Worm (Caenorhabditis elegans) whole organism, late embryonic: Measurements from ENCODE around the gene srz-56.
A peak's percentile ranks its signal among the peaks of the same experiment; 100 is the strongest.

ENCODE experiments used
- F13H6.1 ChIP-seq: sonication (generic microtip); optimal IDR thresholded peaks from 2 replicates; lab custom pipeline; 2016; ENCODE audit warnings: missing genetic modification characterization, missing compliant biosample characterization
- Y22D7AL.16 ChIP-seq: sonication (generic microtip); optimal IDR thresholded peaks from 2 replicates; lab custom pipeline; 2016; ENCODE audit warnings: missing genetic modification characterization, missing compliant biosample characterization
- ceh-2 ChIP-seq: sonication (generic microtip); optimal IDR thresholded peaks from 2 replicates; lab custom pipeline; 2016; ENCODE audit warnings: missing genotype, missing genetic modification characterization, missing compliant biosample characterization
- ceh-31 ChIP-seq: sonication (generic microtip); optimal IDR thresholded peaks from 2 replicates; lab custom pipeline; 2016; ENCODE audit warnings: missing genetic modification characterization, missing compliant biosample characterization
- ceh-34 ChIP-seq: sonication (generic microtip); optimal IDR thresholded peaks from 2 replicates; lab custom pipeline; 2016; ENCODE audit warnings: mild to moderate bottlenecking, missing genetic modification characterization, missing compliant biosample characterization
- ceh-48 ChIP-seq: sonication (generic microtip); optimal IDR thresholded peaks from 2 replicates; lab custom pipeline; 2016; ENCODE audit warnings: missing genetic modification characterization, inconsistent platforms, missing compliant biosample characterization
- ceh-6 ChIP-seq: fragments of 200-800 bp; sonication (Bioruptor generic); optimal IDR thresholded peaks from 2 replicates; lab custom pipeline; 2018; ENCODE audit warnings: mild to moderate bottlenecking, missing genetic modification characterization, missing compliant biosample characterization
- che-1 ChIP-seq: sonication (generic microtip); optimal IDR thresholded peaks from 2 replicates; lab custom pipeline; 2016; ENCODE audit warnings: mild to moderate bottlenecking, missing genetic modification characterization, missing compliant biosample characterization
- dmd-4 ChIP-seq: sonication (generic microtip); optimal IDR thresholded peaks from 2 replicates; lab custom pipeline; 2016; ENCODE audit warnings: borderline replicate concordance, missing genetic modification characterization, missing compliant biosample characterization
- elt-4 ChIP-seq: sonication (generic microtip); optimal IDR thresholded peaks from 2 replicates; lab custom pipeline; 2016; ENCODE audit warnings: missing genetic modification characterization, missing compliant biosample characterization
- ets-4 ChIP-seq: sonication (generic microtip); optimal IDR thresholded peaks from 2 replicates; lab custom pipeline; 2016; ENCODE audit warnings: missing genetic modification characterization, missing compliant biosample characterization
- fkh-6 ChIP-seq: sonication (generic microtip); optimal IDR thresholded peaks from 2 replicates; lab custom pipeline; 2016; ENCODE audit warnings: missing genetic modification characterization, missing compliant biosample characterization
- gmeb-2 ChIP-seq: sonication (generic microtip); optimal IDR thresholded peaks from 2 replicates; lab custom pipeline; 2016; ENCODE audit warnings: missing genetic modification characterization, inconsistent platforms, missing compliant biosample characterization
- hlh-30 ChIP-seq: sonication (generic microtip); optimal IDR thresholded peaks from 2 replicates; lab custom pipeline; 2017; ENCODE audit warnings: antibody characterized with exemption, missing genetic modification characterization, missing compliant biosample characterization; ENCODE audit not compliant: insufficient read depth
- hlh-6 ChIP-seq: sonication (generic microtip); optimal IDR thresholded peaks from 2 replicates; lab custom pipeline; 2016; ENCODE audit warnings: missing genotype, missing genetic modification characterization, missing compliant biosample characterization
- hlh-8 ChIP-seq: sonication (generic microtip); optimal IDR thresholded peaks from 2 replicates; lab custom pipeline; 2016; ENCODE audit warnings: missing genotype, missing genetic modification characterization, missing compliant biosample characterization
- lin-11 ChIP-seq: fragments of 200-800 bp; sonication (Bioruptor generic); optimal IDR thresholded peaks from 2 replicates; lab custom pipeline; 2018; ENCODE audit warnings: mild to moderate bottlenecking, missing genetic modification characterization, missing compliant biosample characterization
- madf-2 ChIP-seq: sonication (generic microtip); optimal IDR thresholded peaks from 2 replicates; lab custom pipeline; 2017; ENCODE audit warnings: missing genetic modification characterization, missing compliant biosample characterization
- nhr-232 ChIP-seq: sonication (generic microtip); optimal IDR thresholded peaks from 2 replicates; lab custom pipeline; 2016; ENCODE audit warnings: missing genetic modification characterization, missing compliant biosample characterization
- npax-4 ChIP-seq: sonication (generic microtip); optimal IDR thresholded peaks from 2 replicates; lab custom pipeline; 2016; ENCODE audit warnings: missing genetic modification characterization, missing compliant biosample characterization
- pag-3 ChIP-seq: sonication (generic microtip); optimal IDR thresholded peaks from 2 replicates; lab custom pipeline; 2016; ENCODE audit warnings: missing compliant biosample characterization, missing genetic modification characterization, borderline replicate concordance
- pax-1 ChIP-seq: fragments of 150-350 bp; optimal IDR thresholded peaks from 2 replicates; lab custom pipeline; 2014; ENCODE audit warnings: missing biosample characterization, missing genetic modification characterization
- pros-1 ChIP-seq: fragments of 150-350 bp; optimal IDR thresholded peaks from 2 replicates; lab custom pipeline; 2014; ENCODE audit warnings: missing biosample characterization, missing genetic modification reagents, missing genetic modification characterization
- ref-2 ChIP-seq: sonication (generic microtip); optimal IDR thresholded peaks from 2 replicates; lab custom pipeline; 2016; ENCODE audit warnings: missing genetic modification characterization, missing compliant biosample characterization
- sdc-2 ChIP-seq: sonication (generic microtip); optimal IDR thresholded peaks from 2 replicates; lab custom pipeline; 2016; ENCODE audit warnings: missing genotype, missing genetic modification characterization, missing compliant biosample characterization
- sox-2 ChIP-seq: fragments of 200-800 bp; sonication (Bioruptor generic); IDR thresholded peaks from 2 replicates; pipeline ENCODE4 v1.3.6; 2022; ENCODE audit warnings: missing genetic modification reagents, missing genetic modification characterization, missing compliant biosample characterization
- syd-9 ChIP-seq: sonication (generic microtip); optimal IDR thresholded peaks from 2 replicates; lab custom pipeline; 2016; ENCODE audit warnings: mild to moderate bottlenecking, missing genetic modification characterization, moderate library complexity, missing compliant biosample characterization
- tbx-7 ChIP-seq: sonication (generic microtip); optimal IDR thresholded peaks from 2 replicates; lab custom pipeline; 2016; ENCODE audit warnings: missing genotype, missing genetic modification characterization, missing compliant biosample characterization
- ttx-3 ChIP-seq: sonication (generic microtip); optimal IDR thresholded peaks from 2 replicates; lab custom pipeline; 2016; ENCODE audit warnings: missing genetic modification reagents, missing genetic modification characterization, missing compliant biosample characterization
- unc-3 ChIP-seq, 2 experiments: fragments of 200-800 bp in 1 of 2; sonication (Bioruptor generic) in 1 of 2; sonication (generic microtip) in 1 of 2; conservative IDR thresholded peaks in 1 of 2; optimal IDR thresholded peaks in 1 of 2; 2 replicates each; pipeline versions ENCODE4 v1.3.6 to Lab custom; 2016 to 2022; ENCODE audit warnings: missing compliant biosample characterization in 2 of 2, missing genetic modification characterization in 2 of 2, missing genetic modification reagents in 1 of 2
- unc-42 ChIP-seq: sonication (generic microtip); optimal IDR thresholded peaks from 2 replicates; lab custom pipeline; 2016; ENCODE audit warnings: missing genotype, missing genetic modification characterization, missing compliant biosample characterization
- unc-86 ChIP-seq: sonication (generic microtip); optimal IDR thresholded peaks from 2 replicates; lab custom pipeline; 2016; ENCODE audit warnings: missing genetic modification characterization, missing compliant biosample characterization
- zip-5 ChIP-seq: sonication (generic microtip); optimal IDR thresholded peaks from 2 replicates; lab custom pipeline; 2016; ENCODE audit warnings: missing genetic modification characterization, missing compliant biosample characterization

The srz-56 gene

ce11 chrIII:2281975-2282957 lies 41.7 kb downstream of the srz-56 start, which contains the start of gene Y54F10BM.3:
TSS of gene Y54F10BM.3 (plus strand) at chrIII:2282025.
- TF ChIP-seq Y22D7AL.16 (tag; lab: Kevin White, UChicago) (no peak), che-1 (tag; lab: Kevin White, UChicago) (peak; percentile 6), ceh-48 (tag; lab: Kevin White, UChicago) (peak; percentile 98)

- TF ChIP-seq ets-4 (tag; lab: Kevin White, UChicago) (no peak), sox-2 (GFP tag; lab: Robert Waterston, UW) (no peak), ceh-48 (tag; lab: Kevin White, UChicago) (peak; percentile 92), pros-1 (no peak), hlh-30 (tag; lab: Kevin White, UChicago) (no peak), unc-3 (GFP tag; conservative IDR thresholded peaks at IDR 0.05; lab: Robert Waterston, UW) (no peak), unc-3 (tag; optimal IDR thresholded peaks at IDR 0.05; lab: Kevin White, UChicago) (no peak), lin-11 (no peak)
These were observed 42.8 kb downstream of the srz-56 start for ce11 chrIII:2283341-2283847.

- TF ChIP-seq syd-9 (no peak), pax-1 (tag; lab: Kevin White, UChicago) (no peak), hlh-6 (tag; lab: Kevin White, UChicago) (no peak), tbx-7 (no peak), npax-4 (tag; lab: Kevin White, UChicago) (no peak), ceh-6 (GFP tag; lab: Kevin White, UChicago) (no peak), gmeb-2 (no peak), F13H6.1 (tag; lab: Kevin White, UChicago) (no peak), ceh-34 (no peak), hlh-8 (tag; lab: Kevin White, UChicago) (no peak), madf-2 (tag; lab: Kevin White, UChicago) (no peak), nhr-232 (tag; lab: Kevin White, UChicago) (no peak), zip-5 (tag; lab: Kevin White, UChicago) (no peak), elt-4 (no peak), ceh-31 (tag; lab: Kevin White, UChicago) (no peak), unc-86 (tag; lab: Kevin White, UChicago) (no peak), hlh-30 (tag; lab: Kevin White, UChicago) (no peak)
These were observed 47.7 kb downstream of the srz-56 start for ce11 chrIII:2288261-2288660.

ce11 chrIII:2291139-2291538 lies 50.6 kb downstream of the srz-56 start, which contains the start of gene fbxa-219:
TSS of gene fbxa-219 (plus strand) at chrIII:2291415.
- TF ChIP-seq ttx-3 (tag; lab: Kevin White, UChicago) (no peak), ceh-2 (tag; lab: Kevin White, UChicago) (no peak), dmd-4 (no peak), tbx-7 (no peak), sdc-2 (tag; lab: Kevin White, UChicago) (no peak), ceh-48 (tag; lab: Kevin White, UChicago) (no peak), madf-2 (tag; lab: Kevin White, UChicago) (no peak), pag-3 (tag; lab: Kevin White, UChicago) (no peak), fkh-6 (no peak), unc-42 (tag; lab: Kevin White, UChicago) (no peak), syd-9 (no peak), ref-2 (tag; lab: Kevin White, UChicago) (no peak)
